Fruit fly (Drosophila melanogaster) whole organism, wandering third instar larva: ENCODE results near the gene CG34367.
A peak's percentile ranks its signal among the peaks of the same experiment; 100 is the strongest.

Experiments used
- Abd-B ChIP-seq: fragments of >200 bp; optimal IDR thresholded peaks from 2 replicates; lab custom pipeline; 2017; ENCODE audit warnings: missing biosample characterization, missing genetic modification characterization
- CG32264 ChIP-seq: fragments of 200-800 bp; sonication (Bioruptor generic); optimal IDR thresholded peaks from 2 replicates; lab custom pipeline; 2016; ENCODE audit warnings: missing biosample characterization, missing genetic modification characterization
- CG9705 ChIP-seq: fragments of 200-800 bp; sonication (Bioruptor generic); optimal IDR thresholded peaks from 2 replicates; lab custom pipeline; 2018; ENCODE audit warnings: missing biosample characterization, mild to moderate bottlenecking, missing genetic modification characterization
- CrebA ChIP-seq: fragments of 200-800 bp; sonication (Bioruptor generic); optimal IDR thresholded peaks from 2 replicates; lab custom pipeline; 2016; ENCODE audit warnings: missing biosample characterization, mild to moderate bottlenecking, missing genetic modification characterization, borderline replicate concordance
- GATAd ChIP-seq: sonication (Bioruptor generic); optimal IDR thresholded peaks from 2 replicates; lab custom pipeline; 2016; ENCODE audit warnings: missing biosample characterization, missing genetic modification characterization
- HLH106 ChIP-seq: fragments of 200-800 bp; optimal IDR thresholded peaks from 3 replicates; lab custom pipeline; 2019; ENCODE audit warnings: missing biosample characterization, mild to moderate bottlenecking, missing genetic modification characterization, moderate library complexity
- Hnf4 ChIP-seq: fragments of 200-800 bp; sonication (Bioruptor generic); optimal IDR thresholded peaks from 2 replicates; lab custom pipeline; 2016; ENCODE audit warnings: missing biosample characterization, mild to moderate bottlenecking, missing genetic modification characterization
- Hr78 ChIP-seq: fragments of >200 bp; optimal IDR thresholded peaks from 2 replicates; lab custom pipeline; 2017; ENCODE audit warnings: missing biosample characterization, missing genetic modification characterization
- Hr83 ChIP-seq: fragments of 200-300 bp; sonication (Bioruptor generic); optimal IDR thresholded peaks from 2 replicates; lab custom pipeline; 2016; ENCODE audit warnings: missing biosample characterization, mild to moderate bottlenecking, missing genetic modification characterization, moderate library complexity; ENCODE audit not compliant: poor library complexity, severe bottlenecking
- Jra ChIP-seq: sonication (Bioruptor generic); optimal IDR thresholded peaks from 2 replicates; lab custom pipeline; 2016; ENCODE audit warnings: missing biosample characterization, missing genetic modification characterization
- Myc ChIP-seq: fragments of >200 bp; optimal IDR thresholded peaks from 2 replicates; lab custom pipeline; 2017
- N ChIP-seq: fragments of >200 bp; optimal IDR thresholded peaks from 2 replicates; lab custom pipeline; 2018; ENCODE audit warnings: missing biosample characterization, missing external identifiers, missing genetic modification characterization
- OdsH ChIP-seq: fragments of 200-800 bp; sonication (Bioruptor generic); optimal IDR thresholded peaks from 2 replicates; lab custom pipeline; 2016; ENCODE audit warnings: missing biosample characterization, mild to moderate bottlenecking, missing genetic modification characterization
- Rel ChIP-seq, 2 experiments: fragments of 200-800 bp; sonication (Bioruptor generic) in 1 of 2; optimal IDR thresholded peaks; 2 replicates in 1 of 2; 3 replicates in 1 of 2; lab custom pipeline; 2016 to 2019; ENCODE audit warnings: mild to moderate bottlenecking in 2 of 2, missing biosample characterization in 2 of 2, missing genetic modification characterization in 2 of 2, moderate library complexity in 1 of 2
- Sp1 ChIP-seq: fragments of 200-800 bp; sonication (Bioruptor generic); optimal IDR thresholded peaks from 3 replicates; lab custom pipeline; 2019; ENCODE audit warnings: missing biosample characterization, mild to moderate bottlenecking, missing genetic modification characterization, moderate library complexity
- Vsx2 ChIP-seq: fragments of 200-300, 225-300 bp; sonication (Bioruptor generic); optimal IDR thresholded peaks from 2 replicates; lab custom pipeline; 2018; ENCODE audit warnings: missing biosample characterization, missing genetic modification characterization; ENCODE audit not compliant: partially characterized antibody
- brk ChIP-seq: fragments of 200-800 bp; sonication (Bioruptor generic); optimal IDR thresholded peaks from 2 replicates; lab custom pipeline; 2016; ENCODE audit warnings: missing biosample characterization, mild to moderate bottlenecking, missing genetic modification characterization
- dl ChIP-seq, 2 experiments: fragments of 175-275, 200-275 bp in 1 of 2; fragments of 200-275 bp in 1 of 2; sonication (Bioruptor generic); optimal IDR thresholded peaks; lab custom pipeline; 2018; ENCODE audit warnings: mild to moderate bottlenecking in 2 of 2, missing biosample characterization in 2 of 2, missing genetic modification characterization in 2 of 2, moderate library complexity in 2 of 2; ENCODE audit not compliant: partially characterized antibody in 2 of 2, insufficient read depth in 1 of 2
- dmrt93B ChIP-seq: fragments of 200-800 bp; sonication (Bioruptor generic); optimal IDR thresholded peaks from 2 replicates; lab custom pipeline; 2018; ENCODE audit warnings: missing biosample characterization, mild to moderate bottlenecking, missing genetic modification characterization
- ey ChIP-seq: fragments of 200-800 bp; sonication (Bioruptor generic); optimal IDR thresholded peaks from 2 replicates; lab custom pipeline; 2016; ENCODE audit warnings: missing biosample characterization, missing genetic modification characterization
- fru ChIP-seq: fragments of 200-800 bp; sonication (Bioruptor generic); optimal IDR thresholded peaks from 3 replicates; lab custom pipeline; 2016; ENCODE audit warnings: missing biosample characterization, mild to moderate bottlenecking, missing genetic modification characterization
- h ChIP-seq: fragments of 200-800 bp; sonication (Bioruptor generic); optimal IDR thresholded peaks from 3 replicates; lab custom pipeline; 2016; ENCODE audit warnings: missing biosample characterization, mild to moderate bottlenecking, missing genetic modification characterization
- lola ChIP-seq: fragments of >200 bp; optimal IDR thresholded peaks from 2 replicates; lab custom pipeline; 2017; ENCODE audit warnings: missing biosample characterization, missing genetic modification characterization
- pan ChIP-seq: fragments of >200 bp; optimal IDR thresholded peaks from 2 replicates; lab custom pipeline; 2017
- psq ChIP-seq: fragments of 200-800 bp; sonication (Bioruptor generic); optimal IDR thresholded peaks from 3 replicates; lab custom pipeline; 2017; ENCODE audit warnings: missing biosample characterization, mild to moderate bottlenecking, missing genetic modification characterization, moderate library complexity
- rgr ChIP-seq: fragments of 200-800 bp; sonication (Bioruptor generic); optimal IDR thresholded peaks from 3 replicates; lab custom pipeline; 2016; ENCODE audit warnings: missing biosample characterization, mild to moderate bottlenecking, missing genetic modification characterization
- sage ChIP-seq: fragments of 200-800 bp; sonication (Bioruptor generic); optimal IDR thresholded peaks from 2 replicates; lab custom pipeline; 2016; ENCODE audit warnings: missing biosample characterization, mild to moderate bottlenecking, missing genetic modification characterization
- sv ChIP-seq: fragments of 200-800 bp; sonication (Bioruptor generic); optimal IDR thresholded peaks from 3 replicates; lab custom pipeline; 2016; ENCODE audit warnings: missing biosample characterization, missing genetic modification characterization
- tai ChIP-seq: sonication (Bioruptor generic); optimal IDR thresholded peaks from 2 replicates; lab custom pipeline; 2016; ENCODE audit warnings: missing biosample characterization, missing genetic modification characterization
- usp ChIP-seq: fragments of >200 bp; optimal IDR thresholded peaks from 2 replicates; lab custom pipeline; 2017; ENCODE audit warnings: missing biosample characterization, missing genetic modification characterization
- woc ChIP-seq: sonication (Bioruptor generic); optimal IDR thresholded peaks from 2 replicates; lab custom pipeline; 2016; ENCODE audit warnings: missing biosample characterization, mild to moderate bottlenecking, missing genetic modification characterization

The CG34367 gene

DNA sequence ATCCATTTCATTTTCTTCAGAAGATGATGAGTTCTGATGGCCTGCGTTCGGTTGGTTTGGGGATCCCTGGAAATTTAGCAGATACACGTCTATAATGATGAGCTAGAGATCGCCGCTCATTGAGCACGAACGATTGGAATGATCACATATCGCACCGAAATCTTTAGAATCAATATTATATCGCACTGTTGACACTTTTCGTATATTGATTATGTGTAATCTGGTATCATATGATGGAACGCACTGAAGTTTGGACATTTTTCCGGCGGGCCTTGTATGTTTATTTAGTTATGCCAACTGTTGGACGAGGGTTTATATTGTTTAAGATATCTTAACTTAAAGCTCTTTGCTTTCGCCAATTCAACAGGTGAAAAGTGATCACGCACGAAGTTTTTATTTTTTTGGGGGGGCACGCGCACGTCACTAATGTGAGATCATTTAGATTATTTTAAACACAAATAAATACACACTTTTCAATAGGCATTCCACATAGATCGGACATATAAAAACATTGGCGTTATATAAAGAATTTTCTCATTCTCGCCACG is 32.6 kb downstream of the CG34367 start:
- peak; percentile 10 for TF ChIP-seq woc (GFP tag; lab: Kevin White, UChicago)
- TF ChIP-seq brk (GFP tag; lab: Kevin White, UChicago) = peak; percentile 10
- no peak for TF ChIP-seq GATAd (GFP tag; lab: Kevin White, UChicago)
- TF ChIP-seq N (GFP tag; lab: Kevin White, UChicago) = no peak
- TF ChIP-seq h (GFP tag; lab: Kevin White, UChicago) = peak; percentile 11
- no peak for TF ChIP-seq Vsx2 (GFP tag; lab: Kevin White, UChicago)
- TF ChIP-seq sv (GFP tag; lab: Kevin White, UChicago) = no peak
- no peak for TF ChIP-seq tai
- TF ChIP-seq Rel (GFP tag; optimal IDR thresholded peaks at IDR 0.05; lab: Kevin White, UChicago) = no peak
- TF ChIP-seq Rel (tag; optimal IDR thresholded peaks at IDR 0.05; lab: Kevin White, UChicago) = peak; percentile 69

DNA sequence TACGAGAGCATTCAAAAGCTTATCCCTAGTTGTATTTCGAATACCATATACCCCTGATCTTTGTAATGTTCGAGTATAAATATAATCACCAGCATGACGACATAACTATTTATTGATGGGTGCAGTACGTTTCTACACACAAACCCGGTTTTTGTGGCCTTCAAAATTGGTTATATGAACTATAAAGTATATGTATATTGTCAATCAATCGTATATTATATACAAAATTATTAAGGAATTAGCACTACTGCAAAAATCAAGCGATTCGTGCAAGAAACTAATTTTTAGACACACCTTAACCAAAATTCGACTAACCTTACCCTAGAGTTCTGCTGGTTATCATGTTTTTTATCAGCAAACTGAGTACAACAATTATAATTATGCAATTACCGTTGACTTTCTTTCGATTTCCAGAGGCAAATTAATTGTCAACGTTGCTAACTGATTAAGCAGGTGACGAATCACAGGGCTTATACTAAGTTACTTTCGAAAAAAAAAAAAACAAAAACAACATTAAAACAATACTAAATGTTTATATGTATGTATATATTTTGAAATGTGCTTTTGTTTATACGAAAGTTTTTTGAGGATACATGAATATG is 33.4 kb downstream of the CG34367 start:
- TF ChIP-seq brk (GFP tag; lab: Kevin White, UChicago) (no peak), CG32264 (GFP tag; lab: Kevin White, UChicago) (no peak), lola (GFP tag; lab: Kevin White, UChicago) (no peak), h (GFP tag; lab: Kevin White, UChicago) (no peak), fru (GFP tag; lab: Kevin White, UChicago) (no peak), Sp1 (GFP tag; lab: Kevin White, UChicago) (no peak), sv (GFP tag; lab: Kevin White, UChicago) (no peak), OdsH (GFP tag; lab: Kevin White, UChicago) (no peak)

DNA sequence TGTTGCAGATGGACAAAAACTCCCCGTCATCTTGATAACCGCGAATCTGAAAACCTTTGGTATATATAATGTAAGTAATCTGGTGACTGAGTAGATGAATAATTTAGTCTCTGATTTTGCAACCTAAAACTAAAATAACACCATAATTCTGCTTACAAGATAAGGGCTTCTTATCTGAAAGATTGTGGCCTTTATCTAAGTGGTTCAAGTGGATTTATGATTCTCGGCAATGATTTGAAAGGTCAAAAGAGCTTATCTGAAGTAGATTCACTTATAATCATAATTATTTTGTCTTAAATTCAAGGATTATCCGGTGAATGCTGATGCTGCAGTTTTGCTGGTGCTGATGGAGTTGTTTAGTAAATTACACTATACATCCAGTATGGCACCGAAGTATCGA is 37.8 kb downstream of the CG34367 start:
- TF ChIP-seq CG9705 = no peak
- no peak for TF ChIP-seq Hnf4 (GFP tag; lab: Kevin White, UChicago)
- TF ChIP-seq Hr83 (GFP tag; lab: Kevin White, UChicago) = no peak

DNA sequence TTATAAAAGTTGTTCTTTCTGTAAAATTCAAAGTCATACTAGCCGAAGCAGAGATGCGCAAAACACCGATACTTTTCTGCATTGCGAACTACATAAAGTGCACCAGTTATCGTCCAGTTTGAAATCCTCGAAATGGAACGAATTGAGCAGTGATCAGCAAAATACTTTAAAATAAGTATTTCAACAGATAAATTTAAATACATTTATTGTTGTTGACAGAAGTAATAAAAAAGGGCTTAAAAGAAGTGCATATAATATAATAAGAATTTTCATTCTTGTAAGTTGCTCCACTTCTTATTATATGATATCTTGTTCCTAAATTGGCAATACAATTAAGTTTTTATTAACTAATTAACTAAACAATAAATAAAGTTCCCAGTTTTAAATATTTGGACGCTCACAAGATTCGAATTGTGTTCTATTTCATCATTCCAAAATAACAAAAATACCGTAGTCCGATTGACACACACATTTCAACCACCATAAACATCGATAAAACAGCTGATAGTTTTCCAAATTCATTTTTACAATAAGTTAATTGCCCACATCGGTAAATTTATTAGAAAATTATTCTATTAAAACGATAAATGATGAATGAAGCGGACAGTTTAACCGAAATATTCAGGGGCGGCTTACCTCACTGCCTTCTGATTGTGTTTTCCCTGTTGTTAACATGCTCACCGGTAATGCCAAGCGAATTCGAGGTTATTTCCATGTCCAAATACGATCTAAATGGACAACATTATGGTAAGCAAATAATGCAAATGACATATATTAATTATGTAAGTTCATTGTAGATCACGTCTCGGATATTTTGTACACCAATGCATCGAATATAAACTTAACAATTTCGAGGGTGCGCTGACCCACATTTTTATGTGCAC is 39.1 kb downstream of the CG34367 start, which contains the start of the genes Usp14 and CG4972:
Usp14 (minus strand) TSS at position 70 of the 884 bp plus-strand sequence.
CG4972 (plus strand) TSS at position 466 of the 884 bp plus-strand sequence.
- TF ChIP-seq h (GFP tag; lab: Kevin White, UChicago) = no peak
- TF ChIP-seq psq (GFP tag; lab: Kevin White, UChicago) = no peak
- TF ChIP-seq CG32264 (GFP tag; lab: Kevin White, UChicago) = no peak
- no peak for TF ChIP-seq CG9705
- peak; percentile 8 for TF ChIP-seq HLH106 (tag; lab: Kevin White, UChicago)
- TF ChIP-seq OdsH (GFP tag; lab: Kevin White, UChicago) = no peak
- peak; percentile 69 for TF ChIP-seq woc (GFP tag; lab: Kevin White, UChicago)
- TF ChIP-seq fru (GFP tag; lab: Kevin White, UChicago) = no peak
- TF ChIP-seq rgr (GFP tag; lab: Kevin White, UChicago) = no peak
- no peak for TF ChIP-seq GATAd (GFP tag; lab: Kevin White, UChicago)
- no peak for TF ChIP-seq ey (GFP tag; lab: Kevin White, UChicago)
- TF ChIP-seq CrebA (GFP tag; lab: Kevin White, UChicago) = no peak
- TF ChIP-seq dl (GFP tag; optimal IDR thresholded peaks at IDR 0.05; lab: Kevin White, UChicago; ENCODE audit: insufficient read depth in 1 of 2, partially characterized antibody in 2 of 2) = no peak
- no peak for TF ChIP-seq Hr78 (GFP tag; lab: Kevin White, UChicago)
- TF ChIP-seq tai = no peak
- TF ChIP-seq, all 38 proteins: peak for 2

DNA sequence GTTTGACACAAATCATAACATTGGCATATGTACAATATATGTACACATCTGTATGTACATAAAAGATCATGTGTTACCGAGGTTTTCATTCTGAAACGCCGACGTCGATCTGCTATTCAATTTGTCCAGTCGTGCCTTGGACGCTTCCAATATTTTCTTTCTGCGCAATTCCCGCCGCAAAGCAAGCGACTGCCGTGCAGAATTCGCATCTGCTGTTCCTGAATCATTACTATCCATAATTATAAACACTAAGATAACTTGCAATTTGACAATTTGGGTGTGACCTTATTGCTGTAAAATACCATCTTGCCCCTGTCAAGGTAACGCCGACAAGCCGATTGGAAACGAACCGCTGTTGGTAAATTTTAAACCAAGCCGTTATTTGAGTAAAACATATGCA is 41.9 kb downstream of the CG34367 start:
- TF ChIP-seq Jra (GFP tag; lab: Kevin White, UChicago) = no peak
- TF ChIP-seq usp (GFP tag; lab: Kevin White, UChicago) = no peak
- no peak for TF ChIP-seq dmrt93B (GFP tag; lab: Kevin White, UChicago)
- TF ChIP-seq tai = peak; percentile 1
- no peak for TF ChIP-seq GATAd (GFP tag; lab: Kevin White, UChicago)
- peak; percentile 47 for TF ChIP-seq sage
- peak; percentile 10 for TF ChIP-seq Myc
- TF ChIP-seq pan (lab: Kevin White, UChicago) = no peak
- TF ChIP-seq Hnf4 (GFP tag; lab: Kevin White, UChicago) = no peak
- TF ChIP-seq Abd-B (GFP tag; lab: Kevin White, UChicago) = no peak
